Worm (Caenorhabditis elegans): ENCODE measurements around the gene frm-2.

- TF ChIP-seq fos-1 (tag; optimal IDR thresholded peaks at IDR 0.05) (no peak), unc-39 (tag; optimal IDR thresholded peaks at IDR 0.05) (no peak), nhr-11 (tag; optimal IDR thresholded peaks at IDR 0.05) (no peak), pha-4 (tag; optimal IDR thresholded peaks at IDR 0.05) (no peak), ama-1 (optimal IDR thresholded peaks at IDR 0.05) (no peak), zag-1 (tag; optimal IDR thresholded peaks at IDR 0.05) (no peak)
These were observed 24.5 kb upstream of the frm-2 start for ce11 chrIII:6006453-6006852.
